Fruit fly (Drosophila melanogaster): ENCODE measurements around the gene Pop4.

Gene Pop4

dm6 chr3L:7978550-7978776 is at the start of gene Pop4:
TSS of gene Pop4 (minus strand) at chr3L:7978650.
- TF ChIP-seq Dll (optimal IDR thresholded peaks at IDR 0.05) (no peak), CG8478 (optimal IDR thresholded peaks at IDR 0.05) (no peak), EcR (GFP tag; optimal IDR thresholded peaks at IDR 0.05) (no peak), pan (optimal IDR thresholded peaks at IDR 0.05) (no peak), usp (GFP tag; optimal IDR thresholded peaks at IDR 0.05) (no peak), psq (optimal IDR thresholded peaks at IDR 0.05) (no peak)

dm6 chr3L:8027666-8028314 is 49.3 kb upstream of the Pop4 start:
- TF ChIP-seq CG8478 (optimal IDR thresholded peaks at IDR 0.05), result no peak

dm6 chr3L:8027212-8027611 is 48.8 kb upstream of the Pop4 start:
- TF ChIP-seq CG8478 (optimal IDR thresholded peaks at IDR 0.05) (no peak), Dll (optimal IDR thresholded peaks at IDR 0.05) (peak; percentile 77)

dm6 chr3L:8024278-8025140 is 46.1 kb upstream of the Pop4 start:
- TF ChIP-seq pan (optimal IDR thresholded peaks at IDR 0.05) (no peak), EcR (GFP tag; optimal IDR thresholded peaks at IDR 0.05) (peak; percentile 68 to 83), psq (optimal IDR thresholded peaks at IDR 0.05) (no peak), usp (GFP tag; optimal IDR thresholded peaks at IDR 0.05) (no peak), Dll (optimal IDR thresholded peaks at IDR 0.05) (no peak), CG8478 (optimal IDR thresholded peaks at IDR 0.05) (no peak)

- TF ChIP-seq CG8478 (optimal IDR thresholded peaks at IDR 0.05) (no peak), EcR (GFP tag; optimal IDR thresholded peaks at IDR 0.05) (no peak), usp (GFP tag; optimal IDR thresholded peaks at IDR 0.05) (no peak), Dll (optimal IDR thresholded peaks at IDR 0.05) (no peak), pan (optimal IDR thresholded peaks at IDR 0.05) (no peak), psq (optimal IDR thresholded peaks at IDR 0.05) (no peak)
Observed at dm6 chr3L:8018665-8019070, 40.2 kb upstream of the Pop4 start.

dm6 chr3L:8013865-8014216 is 35.4 kb upstream of the Pop4 start:
- TF ChIP-seq EcR (GFP tag; optimal IDR thresholded peaks at IDR 0.05) (peak in 1 of 2 experiments; percentile 77), usp (GFP tag; optimal IDR thresholded peaks at IDR 0.05) (no peak), Dll (optimal IDR thresholded peaks at IDR 0.05) (no peak), psq (optimal IDR thresholded peaks at IDR 0.05) (no peak), pan (optimal IDR thresholded peaks at IDR 0.05) (no peak), CG8478 (optimal IDR thresholded peaks at IDR 0.05) (no peak)

- TF ChIP-seq pan (optimal IDR thresholded peaks at IDR 0.05) (peak; percentile 79), EcR (GFP tag; optimal IDR thresholded peaks at IDR 0.05) (no peak)
Observed at dm6 chr3L:8013001-8013864, 34.8 kb upstream of the Pop4 start.

dm6 chr3L:8005770-8006169 is 27.3 kb upstream of the Pop4 start:
- TF ChIP-seq usp (GFP tag; optimal IDR thresholded peaks at IDR 0.05) (no peak), Dll (optimal IDR thresholded peaks at IDR 0.05) (no peak), psq (optimal IDR thresholded peaks at IDR 0.05) (no peak), pan (optimal IDR thresholded peaks at IDR 0.05) (no peak), EcR (GFP tag; optimal IDR thresholded peaks at IDR 0.05) (no peak), CG8478 (optimal IDR thresholded peaks at IDR 0.05) (no peak)

dm6 chr3L:8001057-8001597 is 22.7 kb upstream of the Pop4 start:
- TF ChIP-seq Dll (optimal IDR thresholded peaks at IDR 0.05) (no peak), CG8478 (optimal IDR thresholded peaks at IDR 0.05) (no peak), EcR (GFP tag; optimal IDR thresholded peaks at IDR 0.05) (no peak), usp (GFP tag; optimal IDR thresholded peaks at IDR 0.05) (no peak), pan (optimal IDR thresholded peaks at IDR 0.05) (no peak), psq (optimal IDR thresholded peaks at IDR 0.05) (no peak)

dm6 chr3L:7999933-8000332 is 21.5 kb upstream of the Pop4 start:
- TF ChIP-seq EcR (GFP tag; optimal IDR thresholded peaks at IDR 0.05) (no peak), pan (optimal IDR thresholded peaks at IDR 0.05) (no peak), CG8478 (optimal IDR thresholded peaks at IDR 0.05) (no peak), Dll (optimal IDR thresholded peaks at IDR 0.05) (no peak), usp (GFP tag; optimal IDR thresholded peaks at IDR 0.05) (no peak), psq (optimal IDR thresholded peaks at IDR 0.05) (no peak)

dm6 chr3L:7996364-7996763 is 17.9 kb upstream of the Pop4 start:
- TF ChIP-seq CG8478 (optimal IDR thresholded peaks at IDR 0.05), result no peak
- peak in 1 of 2 experiments; percentile 47 for TF ChIP-seq EcR (GFP tag; optimal IDR thresholded peaks at IDR 0.05)

dm6 chr3L:7993570-7994319 is 15.3 kb upstream of the Pop4 start:
- TF ChIP-seq Dll (optimal IDR thresholded peaks at IDR 0.05), result no peak
- TF ChIP-seq psq (optimal IDR thresholded peaks at IDR 0.05), result no peak
- no peak for TF ChIP-seq CG8478 (optimal IDR thresholded peaks at IDR 0.05)
- TF ChIP-seq pan (optimal IDR thresholded peaks at IDR 0.05), result no peak
- TF ChIP-seq usp (GFP tag; optimal IDR thresholded peaks at IDR 0.05), result no peak
- peak; percentile 58 to 78 for TF ChIP-seq EcR (GFP tag; optimal IDR thresholded peaks at IDR 0.05)
